Fruit fly (Drosophila melanogaster) whole organism, embryonic: ENCODE measurements around the gene Mis12.
A peak's percentile ranks its signal among the peaks of the same experiment; 100 is the strongest.

Source experiments
- Awh ChIP-seq: fragments of 200-800 bp; sonication (Bioruptor generic); IDR thresholded peaks from 2 replicates; pipeline ENCODE4, ENCODE4 v1.3.6; 2022; ENCODE audit warnings: missing biosample characterization, missing genetic modification characterization
- CG10462 ChIP-seq: fragments of 200-800 bp; sonication (Bioruptor generic); optimal IDR thresholded peaks from 2 replicates; lab custom pipeline; 2016; ENCODE audit warnings: missing biosample characterization, missing genetic modification characterization
- CG11085 ChIP-seq: fragments of 200-800 bp; sonication (Bioruptor generic); IDR thresholded peaks from 2 replicates; pipeline ENCODE4 v1.3.6; 2022; ENCODE audit warnings: missing biosample characterization, missing genetic modification characterization
- CG15696 ChIP-seq: fragments of 200-800 bp; sonication (Bioruptor generic); optimal IDR thresholded peaks from 2 replicates; lab custom pipeline; 2019; ENCODE audit warnings: missing biosample characterization, mild to moderate bottlenecking, missing genetic modification characterization, moderate library complexity
- CG17328 ChIP-seq: fragments of 200-800 bp; sonication (Bioruptor generic); IDR thresholded peaks from 2 replicates; pipeline ENCODE4 v1.3.6; 2022; ENCODE audit warnings: missing biosample characterization, missing genetic modification characterization
- CG17385 ChIP-seq: fragments of 200-800 bp; sonication (Bioruptor generic); optimal IDR thresholded peaks from 3 replicates; lab custom pipeline; 2018; ENCODE audit warnings: missing biosample characterization, mild to moderate bottlenecking, missing genetic modification characterization
- CG1832 ChIP-seq: fragments of 200-800 bp; sonication (Bioruptor generic); optimal IDR thresholded peaks from 2 replicates; lab custom pipeline; 2017; ENCODE audit warnings: missing biosample characterization, mild to moderate bottlenecking, missing genetic modification characterization, inconsistent platforms
- CG34224 ChIP-seq: fragments of 200-800 bp; sonication (Bioruptor generic); IDR thresholded peaks from 3 replicates; pipeline ENCODE4 v1.3.6; 2022; ENCODE audit warnings: missing biosample characterization, missing genetic modification characterization; ENCODE audit not compliant: partially characterized antibody
- CG34422 ChIP-seq: fragments of 200-800 bp; sonication (Bioruptor generic); IDR thresholded peaks from 3 replicates; pipeline ENCODE4 v1.3.6; 2022; ENCODE audit warnings: missing biosample characterization, missing genetic modification characterization
- CG8290 ChIP-seq, 3 experiments: fragments of 200-800 bp; sonication (Bioruptor generic); optimal IDR thresholded peaks; 2 replicates each; lab custom pipeline; 2016 to 2019; ENCODE audit warnings: missing biosample characterization in 3 of 3, missing genetic modification characterization in 3 of 3, mild to moderate bottlenecking in 2 of 3, moderate library complexity in 1 of 3
- CG9727 ChIP-seq: fragments of 200-800 bp; sonication (Bioruptor generic); optimal IDR thresholded peaks from 3 replicates; lab custom pipeline; 2017; ENCODE audit warnings: missing biosample characterization, mild to moderate bottlenecking, missing genetic modification characterization
- CHES-1-like ChIP-seq: fragments of 200-800 bp; sonication (Bioruptor generic); optimal IDR thresholded peaks from 2 replicates; lab custom pipeline; 2016; ENCODE audit warnings: missing biosample characterization, missing genetic modification characterization
- CrebB ChIP-seq: fragments of 200-800 bp; sonication (Bioruptor generic); optimal IDR thresholded peaks from 3 replicates; lab custom pipeline; 2018; ENCODE audit warnings: missing biosample characterization, mild to moderate bottlenecking, missing genetic modification characterization
- E2f2 ChIP-seq: fragments of 200-800 bp; sonication (Bioruptor generic); IDR thresholded peaks from 2 replicates; pipeline ENCODE4 v1.3.6; 2022; ENCODE audit warnings: missing biosample characterization, missing genetic modification characterization
- H15 ChIP-seq: fragments of 200-800 bp; sonication (Bioruptor generic); IDR thresholded peaks from 3 replicates; pipeline ENCODE4 v1.3.6; 2022; ENCODE audit warnings: missing biosample characterization, missing genetic modification characterization
- Hr39 ChIP-seq: fragments of >200 bp; optimal IDR thresholded peaks from 2 replicates; lab custom pipeline; 2017
- Hr78 ChIP-seq, 2 experiments: fragments of 200-800 bp in 1 of 2; fragments of >200 bp in 1 of 2; sonication (Bioruptor generic) in 1 of 2; optimal IDR thresholded peaks; 2 replicates each; lab custom pipeline; 2017 to 2019; ENCODE audit warnings: missing biosample characterization in 2 of 2, missing genetic modification characterization in 2 of 2, mild to moderate bottlenecking in 1 of 2, moderate library complexity in 1 of 2
- Med ChIP-seq: fragments of 200-800 bp; sonication (Bioruptor generic); peaks from one replicate; lab custom pipeline; 2016; ENCODE audit warnings: missing biosample characterization, missing genetic modification characterization, mild to moderate bottlenecking, inconsistent platforms, moderate library complexity
- NC2β ChIP-seq: fragments of 200-800 bp; sonication (Bioruptor generic); optimal IDR thresholded peaks from 2 replicates; lab custom pipeline; 2016; ENCODE audit warnings: missing biosample characterization, missing genetic modification characterization
- Pdp1 ChIP-seq, 2 experiments: fragments of 200-800 bp; sonication (Bioruptor generic); optimal IDR thresholded peaks; 3 replicates each; lab custom pipeline; 2016; ENCODE audit warnings: missing biosample characterization in 2 of 2, missing genetic modification characterization in 2 of 2, mild to moderate bottlenecking in 1 of 2, moderate library complexity in 1 of 2
- Rfx ChIP-seq: fragments of 200-800 bp; sonication (Bioruptor generic); IDR thresholded peaks from 2 replicates; pipeline ENCODE4 v1.3.6; 2022; ENCODE audit warnings: missing biosample characterization, missing genetic modification characterization
- Sox100B ChIP-seq: fragments of 200-800 bp; sonication (Bioruptor generic); optimal IDR thresholded peaks from 3 replicates; lab custom pipeline; 2018; ENCODE audit warnings: missing biosample characterization, mild to moderate bottlenecking, missing genetic modification characterization
- Spps ChIP-seq: fragments of 200-800 bp; sonication (Bioruptor generic); optimal IDR thresholded peaks from 2 replicates; lab custom pipeline; 2018; ENCODE audit warnings: missing biosample characterization, mild to moderate bottlenecking, missing genetic modification characterization
- Xbp1 ChIP-seq: fragments of 200-800 bp; sonication (Bioruptor generic); optimal IDR thresholded peaks from 3 replicates; lab custom pipeline; 2016; ENCODE audit warnings: missing biosample characterization, mild to moderate bottlenecking, missing genetic modification characterization
- cad ChIP-seq: fragments of >200 bp; optimal IDR thresholded peaks from 2 replicates; lab custom pipeline; 2017; ENCODE audit warnings: missing biosample characterization, missing genetic modification characterization
- cg ChIP-seq: fragments of 200-800 bp; sonication (Bioruptor generic); optimal IDR thresholded peaks from 3 replicates; lab custom pipeline; 2019; ENCODE audit warnings: missing biosample characterization, mild to moderate bottlenecking, missing genetic modification characterization, moderate library complexity
- chinmo ChIP-seq: fragments of 200-800 bp; sonication (Bioruptor generic); IDR thresholded peaks from 4 replicates; pipeline ENCODE4 v1.3.6; 2022; ENCODE audit warnings: missing biosample characterization, missing genetic modification characterization; ENCODE audit not compliant: partially characterized antibody
- ci ChIP-seq: fragments of 200-800 bp; sonication (Bioruptor generic); IDR thresholded peaks from 3 replicates; pipeline ENCODE4 v1.3.6; 2022; ENCODE audit warnings: missing biosample characterization, missing genetic modification characterization
- inv ChIP-seq: fragments of 200-800 bp; sonication (Bioruptor generic); IDR thresholded peaks from 2 replicates; pipeline ENCODE4 v1.3.6; 2022; ENCODE audit warnings: missing biosample characterization, missing genetic modification characterization; ENCODE audit not compliant: partially characterized antibody
- ken ChIP-seq: fragments of 200-800 bp; sonication (Bioruptor generic); IDR thresholded peaks from 3 replicates; pipeline ENCODE4 v1.3.6; 2022; ENCODE audit warnings: missing biosample characterization, missing genetic modification characterization
- lilli ChIP-seq: fragments of 200-800 bp; sonication (Bioruptor generic); optimal IDR thresholded peaks from 3 replicates; lab custom pipeline; 2016; ENCODE audit warnings: missing biosample characterization, missing genetic modification characterization
- oc ChIP-seq: fragments of 200-800 bp; sonication (Bioruptor generic); optimal IDR thresholded peaks from 2 replicates; lab custom pipeline; 2018; ENCODE audit warnings: missing biosample characterization, mild to moderate bottlenecking, missing genetic modification characterization, moderate library complexity
- pan ChIP-seq, 4 experiments: fragments of >200 bp in 3 of 4; fragments of 200-800 bp in 1 of 4; sonication (Bioruptor generic) in 1 of 4; optimal IDR thresholded peaks in 3 of 4; IDR thresholded peaks in 1 of 4; 2 replicates each; pipeline versions ENCODE4 v1.3.6 to Lab custom; 2017 to 2022; ENCODE audit warnings: missing biosample characterization in 2 of 4, missing genetic modification characterization in 2 of 4, mixed read lengths in 1 of 4
- rib ChIP-seq: fragments of 200-800 bp; sonication (Bioruptor generic); IDR thresholded peaks from 2 replicates; pipeline ENCODE4 v1.3.6; 2022; ENCODE audit warnings: missing biosample characterization, missing genetic modification characterization
- ro ChIP-seq: fragments of 200-800 bp; sonication (Bioruptor generic); IDR thresholded peaks from 2 replicates; pipeline ENCODE4 v1.3.6; 2022; ENCODE audit warnings: missing biosample characterization, missing genetic modification characterization
- run ChIP-seq: fragments of 200-800 bp; sonication (Bioruptor generic); optimal IDR thresholded peaks from 3 replicates; lab custom pipeline; 2018; ENCODE audit warnings: missing biosample characterization, mild to moderate bottlenecking, missing genetic modification characterization
- seq ChIP-seq: fragments of 200-800 bp; sonication (Bioruptor generic); IDR thresholded peaks from 2 replicates; pipeline ENCODE4 v1.3.6; 2022; ENCODE audit warnings: missing biosample characterization, missing genetic modification characterization
- shn ChIP-seq: fragments of 200-800 bp; sonication (Bioruptor generic); optimal IDR thresholded peaks from 3 replicates; lab custom pipeline; 2016; ENCODE audit warnings: missing biosample characterization, missing genetic modification characterization
- slou ChIP-seq: fragments of 200-800 bp; sonication (Bioruptor generic); optimal IDR thresholded peaks from 3 replicates; lab custom pipeline; 2016; ENCODE audit warnings: missing biosample characterization, missing genetic modification characterization
- sna ChIP-seq: fragments of 200-800 bp; sonication (Bioruptor generic); IDR thresholded peaks from 2 replicates; pipeline ENCODE4 v1.3.6; 2022; ENCODE audit warnings: missing biosample characterization, missing genetic modification characterization; ENCODE audit not compliant: partially characterized antibody
- sr ChIP-seq: fragments of 200-800 bp; sonication (Bioruptor generic); IDR thresholded peaks from 3 replicates; pipeline ENCODE4 v1.3.6; 2022; ENCODE audit warnings: missing biosample characterization, missing genetic modification characterization
- zen ChIP-seq: fragments of 200-800 bp; sonication (Bioruptor generic); optimal IDR thresholded peaks from 3 replicates; lab custom pipeline; 2018; ENCODE audit warnings: missing biosample characterization, mild to moderate bottlenecking, missing genetic modification characterization, moderate library complexity

Mis12 gene

DNA sequence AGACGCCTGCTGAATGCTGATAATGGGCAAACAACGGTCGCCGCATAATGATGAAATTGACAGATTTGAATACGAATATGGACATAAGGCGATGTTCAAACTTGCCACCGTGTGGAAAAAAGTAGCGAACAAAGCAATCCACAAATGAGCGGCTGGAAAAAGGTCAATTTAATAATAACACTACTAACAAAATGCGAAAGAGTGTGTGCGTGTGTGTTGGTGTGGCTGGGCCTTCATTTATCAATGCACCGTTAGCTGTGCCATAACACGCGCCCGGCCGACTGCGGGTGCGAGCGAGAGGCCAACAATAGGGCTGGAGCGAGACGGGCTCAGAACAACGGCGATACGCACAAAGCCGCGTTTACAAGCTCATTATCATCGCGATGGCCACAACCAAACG, 7.0 kb upstream of the Mis12 start (continued):
- TF ChIP-seq Hr78 (GFP tag; optimal IDR thresholded peaks at IDR 0.05; lab: Kevin White, UChicago) (peak in 1 of 2 experiments; percentile 57), run (tag; lab: Kevin White, UChicago) (peak; percentile 21), sna (GFP tag; lab: Robert Waterston, UW) (no peak), Rfx (GFP tag; lab: Robert Waterston, UW) (peak; percentile 12; the same call in 1 of the 2 replicates), pan (optimal IDR thresholded peaks at IDR 0.05; lab: Kevin White, UChicago) (no peak), pan (GFP tag; optimal IDR thresholded peaks at IDR 0.05 in 1 of 2, IDR thresholded peaks at IDR 0.05 in 1 of 2) (peak in 1 of 2 experiments; percentile 31), H15 (GFP tag; lab: Robert Waterston, UW) (no peak), cad (GFP tag; lab: Kevin White, UChicago) (no peak), CHES-1-like (GFP tag; lab: Kevin White, UChicago) (no peak), Awh (GFP tag; lab: Robert Waterston, UW) (peak; percentile 73; the same call in 1 of the 2 replicates), zen (tag; lab: Kevin White, UChicago) (peak; percentile 19), sr (no peak), CG15696 (tag; lab: Kevin White, UChicago) (no peak), CG8290 (GFP tag; optimal IDR thresholded peaks at IDR 0.05; lab: Kevin White, UChicago) (no peak), CG8290 (tag; optimal IDR thresholded peaks at IDR 0.05; lab: Kevin White, UChicago) (peak in 1 of 2 experiments; percentile 21), Spps (no peak), ken (GFP tag; lab: Robert Waterston, UW) (no peak), Pdp1 (GFP tag; optimal IDR thresholded peaks at IDR 0.05; lab: Kevin White, UChicago) (peak in 1 of 2 experiments; percentile 88), chinmo (GFP tag; lab: Robert Waterston, UW) (0 out of 4 replicates have a peak, but pooled peaks have one; percentile 68), cg (GFP tag; lab: Kevin White, UChicago) (peak; percentile 49), oc (tag; lab: Kevin White, UChicago) (no peak), shn (GFP tag; lab: Kevin White, UChicago) (no peak), slou (GFP tag; lab: Kevin White, UChicago) (no peak), CG10462 (GFP tag; lab: Kevin White, UChicago) (no peak), CG34422 (GFP tag; lab: Robert Waterston, UW) (no peak), CG11085 (no peak), inv (GFP tag; lab: Robert Waterston, UW) (no peak), rib (GFP tag; lab: Robert Waterston, UW) (0 out of 2 replicates have a peak, but pooled peaks have one; percentile 26), ro (GFP tag; lab: Robert Waterston, UW) (no peak), CG17385 (GFP tag; lab: Kevin White, UChicago) (no peak), seq (no peak), CG1832 (peak; percentile 53), CG34224 (GFP tag; lab: Robert Waterston, UW) (no peak), CG9727 (GFP tag; lab: Kevin White, UChicago) (no peak), CrebB (tag; lab: Kevin White, UChicago) (no peak), E2f2 (GFP tag; lab: Robert Waterston, UW) (no peak), Xbp1 (GFP tag; lab: Kevin White, UChicago) (no peak), Med (peak; percentile 28), ci (GFP tag; lab: Robert Waterston, UW) (peak; percentile 28; the same call in 2 of the 3 replicates), NC2β (GFP tag; lab: Kevin White, UChicago) (no peak), CG17328 (GFP tag; lab: Robert Waterston, UW) (no peak), Sox100B (GFP tag; lab: Kevin White, UChicago) (no peak), lilli (GFP tag; lab: Kevin White, UChicago) (no peak), Hr39 (peak; percentile 84)
